Worm (Caenorhabditis elegans): Measurements from ENCODE around the gene rpb-4.

Gene rpb-4

ce11 chrII:7404001-7404400, 29.7 kb downstream of the rpb-4 start (continued):
- TF ChIP-seq hlh-30 (tag; optimal IDR thresholded peaks at IDR 0.05; ENCODE audit: insufficient read depth): peak; percentile 51
- no peak for TF ChIP-seq F37D6.2 (tag; optimal IDR thresholded peaks at IDR 0.05)
- TF ChIP-seq Y75B8A.6 (GFP tag; IDR thresholded peaks at IDR 0.05): no peak
- no peak for TF ChIP-seq ceh-28 (tag; optimal IDR thresholded peaks at IDR 0.05)
- TF ChIP-seq fkh-10 (GFP tag; optimal IDR thresholded peaks at IDR 0.05): no peak
- TF ChIP-seq spr-3 (GFP tag; optimal IDR thresholded peaks at IDR 0.05): no peak
- TF ChIP-seq hlh-11 (tag; optimal IDR thresholded peaks at IDR 0.05): peak; percentile 71
- TF ChIP-seq saeg-2 (GFP tag; IDR thresholded peaks at IDR 0.05): no peak

DNA sequence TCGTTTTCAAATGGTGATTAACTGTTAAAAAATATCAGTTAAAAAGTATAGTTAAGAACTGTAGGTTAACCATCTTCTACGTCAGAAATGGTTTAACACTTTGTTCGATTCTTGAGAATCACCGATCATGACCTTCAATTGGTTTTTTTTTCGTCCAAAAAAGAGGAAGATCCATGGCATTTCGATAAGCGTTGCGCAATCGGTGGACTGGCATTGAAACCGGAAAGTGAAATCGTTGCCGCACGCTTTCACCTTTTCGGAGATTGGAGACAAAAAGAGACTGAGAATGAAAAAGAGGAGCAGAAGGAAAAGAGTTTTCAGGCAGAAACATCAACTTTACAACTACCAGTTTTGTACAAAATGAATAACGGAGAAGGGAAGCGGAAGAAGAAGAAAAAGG, 31.0 kb downstream of the rpb-4 start:
- TF ChIP-seq aly-2 (tag; optimal IDR thresholded peaks at IDR 0.05) (no peak), nhr-28 (tag; optimal IDR thresholded peaks at IDR 0.05) (peak; percentile 56), ztf-7 (tag; optimal IDR thresholded peaks at IDR 0.05) (no peak), nhr-77 (tag; optimal IDR thresholded peaks at IDR 0.05) (no peak), dmd-9 (GFP tag; IDR thresholded peaks at IDR 0.05) (no peak), nhr-237 (tag; optimal IDR thresholded peaks at IDR 0.05) (no peak), unc-62 (GFP tag; optimal IDR thresholded peaks at IDR 0.05 in 1 of 2) (peak in 1 of 2 experiments; percentile 56), unc-62 (tag; optimal IDR thresholded peaks at IDR 0.05) (no peak), nhr-76 (tag; optimal IDR thresholded peaks at IDR 0.05) (no peak), ctbp-1 (GFP tag; IDR thresholded peaks at IDR 0.05) (no peak), cey-2 (tag; optimal IDR thresholded peaks at IDR 0.05; ENCODE audit: borderline replicate concordance, insufficient read depth) (peak; percentile 23), nhr-25 (tag; optimal IDR thresholded peaks at IDR 0.05; ENCODE audit: borderline replicate concordance, insufficient read depth) (peak; percentile 69), mdl-1 (tag; optimal IDR thresholded peaks at IDR 0.05) (peak in 1 of 2 experiments; percentile 43), mxl-3 (GFP tag; optimal IDR thresholded peaks at IDR 0.05) (no peak), F10B5.3 (tag; optimal IDR thresholded peaks at IDR 0.05) (no peak), mep-1 (tag; optimal IDR thresholded peaks at IDR 0.05) (peak; percentile 44), hlh-11 (tag; optimal IDR thresholded peaks at IDR 0.05) (peak; percentile 46), D1046.2 (GFP tag; IDR thresholded peaks at IDR 0.05) (no peak), nhr-41 (GFP tag; IDR thresholded peaks at IDR 0.05) (no peak), madf-5 (GFP tag; IDR thresholded peaks at IDR 0.05) (0 out of 4 replicates have a peak, but pooled peaks of 1 of the 2 experiments have one; percentile 37)

DNA sequence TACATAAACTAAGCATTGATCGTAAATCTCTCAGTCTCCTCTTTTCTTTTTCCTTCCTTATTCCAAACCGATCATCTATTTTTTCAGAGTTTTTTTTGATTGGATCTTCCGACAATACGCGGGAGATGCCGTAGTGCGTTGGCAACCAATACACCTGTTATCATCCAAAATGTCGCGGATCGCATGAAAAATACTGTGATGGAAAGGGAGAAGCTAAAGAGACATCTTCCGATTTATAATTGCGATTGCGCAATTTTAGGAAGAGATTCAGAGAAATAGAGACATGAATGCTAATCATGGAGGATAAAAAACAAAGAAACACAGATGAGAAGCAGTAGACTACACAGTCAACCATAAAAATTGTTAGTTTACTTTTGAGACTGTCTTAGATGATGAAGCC, 32.1 kb downstream of the rpb-4 start:
- TF ChIP-seq set-16 (GFP tag; IDR thresholded peaks at IDR 0.05) (no peak), ces-1 (GFP tag; optimal IDR thresholded peaks at IDR 0.05) (no peak), daf-12 (tag; optimal IDR thresholded peaks at IDR 0.05) (no peak), unc-39 (tag; optimal IDR thresholded peaks at IDR 0.05) (no peak), F44E2.7 (GFP tag; IDR thresholded peaks at IDR 0.05) (no peak), ceh-44 (GFP tag; IDR thresholded peaks at IDR 0.05) (no peak), spr-1 (tag; optimal IDR thresholded peaks at IDR 0.05) (peak; percentile 15), ztf-7 (tag; optimal IDR thresholded peaks at IDR 0.05) (no peak), gei-8 (GFP tag; optimal IDR thresholded peaks at IDR 0.05) (no peak), ctbp-1 (GFP tag; IDR thresholded peaks at IDR 0.05) (no peak), mes-2 (tag; optimal IDR thresholded peaks at IDR 0.05; ENCODE audit: poor library complexity, severe bottlenecking) (no peak), nhr-48 (tag; optimal IDR thresholded peaks at IDR 0.05) (peak; percentile 65), R02D3.7 (tag; optimal IDR thresholded peaks at IDR 0.05) (no peak), ZK546.5 (tag; optimal IDR thresholded peaks at IDR 0.05) (no peak), hlh-11 (tag; optimal IDR thresholded peaks at IDR 0.05) (peak; percentile 48), skn-1 (tag; optimal IDR thresholded peaks at IDR 0.05) (no peak), hif-1 (tag; optimal IDR thresholded peaks at IDR 0.05) (no peak), F49E8.2 (tag; optimal IDR thresholded peaks at IDR 0.05; ENCODE audit: borderline replicate concordance) (no peak), daf-8 (GFP tag; IDR thresholded peaks at IDR 0.05) (no peak)

Data from whole organism, L4 larva.